Worm (Caenorhabditis elegans) whole organism, L3 larva: Measurements from ENCODE around the gene C52E2.5.

ENCODE experiments used
- aly-2 ChIP-seq: fragments of 150-350 bp; optimal IDR thresholded peaks from 2 replicates; lab custom pipeline; 2014; ENCODE audit warnings: missing biosample characterization, missing genetic modification characterization
- ceh-16 ChIP-seq: sonication (generic microtip); optimal IDR thresholded peaks from 2 replicates; lab custom pipeline; 2017; ENCODE audit warnings: missing biosample characterization, missing genetic modification characterization
- ceh-82 ChIP-seq: fragments of 150-350 bp; optimal IDR thresholded peaks from 2 replicates; lab custom pipeline; 2014; ENCODE audit warnings: missing biosample characterization, missing genetic modification characterization
- elt-1 ChIP-seq: fragments of 150-350 bp; optimal IDR thresholded peaks from 2 replicates; lab custom pipeline; 2014; ENCODE audit warnings: missing biosample characterization, missing genetic modification characterization
- nhr-12 ChIP-seq: fragments of 150-350 bp; optimal IDR thresholded peaks from 2 replicates; lab custom pipeline; 2014; ENCODE audit warnings: missing biosample characterization, missing genetic modification characterization
- nhr-237 ChIP-seq: fragments of 150-350 bp; optimal IDR thresholded peaks from 2 replicates; lab custom pipeline; 2014; ENCODE audit warnings: missing biosample characterization, missing genetic modification characterization
- nhr-77 ChIP-seq: fragments of 150-350 bp; optimal IDR thresholded peaks from 2 replicates; lab custom pipeline; 2014; ENCODE audit warnings: missing biosample characterization, missing genetic modification characterization
- ztf-11 ChIP-seq: fragments of 150-350 bp; optimal IDR thresholded peaks from 2 replicates; lab custom pipeline; 2014; ENCODE audit warnings: missing biosample characterization, missing genetic modification characterization
- ztf-4 ChIP-seq: fragments of 150-350 bp; optimal IDR thresholded peaks from 2 replicates; lab custom pipeline; 2014; ENCODE audit warnings: missing biosample characterization, missing genetic modification characterization

DNA sequence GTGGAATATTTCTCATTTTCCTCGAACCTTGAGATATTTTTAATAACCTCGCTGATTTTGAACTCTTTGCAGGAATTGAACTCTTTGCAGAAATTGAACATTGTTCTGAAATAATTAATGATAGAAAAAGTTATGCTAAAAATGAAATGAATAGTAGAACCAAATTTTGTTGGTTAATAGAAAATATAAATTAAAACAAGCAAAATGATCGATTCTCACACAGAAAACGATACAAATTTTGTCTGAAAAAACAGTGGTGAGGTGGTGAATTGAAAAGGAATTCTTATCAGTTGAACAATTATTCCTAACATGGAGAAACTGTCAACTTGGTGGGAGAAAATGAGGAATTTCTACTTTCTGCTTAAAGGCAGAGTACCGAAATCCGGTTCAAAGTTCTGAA lies 41.9 kb upstream of the C52E2.5 start, which contains the start of gene math-6:
- TF ChIP-seq elt-1: no peak
- no peak for TF ChIP-seq nhr-77
- TF ChIP-seq aly-2 (tag; lab: Kevin White, UChicago): no peak
- no peak for TF ChIP-seq ztf-4 (tag; lab: Kevin White, UChicago)
- no peak for TF ChIP-seq nhr-237 (tag; lab: Kevin White, UChicago)
- TF ChIP-seq nhr-12 (tag; lab: Kevin White, UChicago): no peak
- TF ChIP-seq ztf-11: no peak
- no peak for TF ChIP-seq ceh-16 (tag; lab: Kevin White, UChicago)
- no peak for TF ChIP-seq ceh-82
